Fruit fly (Drosophila melanogaster): Measurements from ENCODE around the gene CG6055.
A peak's percentile ranks its signal among the peaks of the same experiment; 100 is the strongest.

- TF ChIP-seq Hr96 (GFP tag; optimal IDR thresholded peaks at IDR 0.05) (no peak), CG14711 (tag; optimal IDR thresholded peaks at IDR 0.05) (peak; percentile 42), cnc (optimal IDR thresholded peaks at IDR 0.05) (no peak), CG5204 (GFP tag; optimal IDR thresholded peaks at IDR 0.05) (no peak), tj (GFP tag; optimal IDR thresholded peaks at IDR 0.05) (no peak), toe (GFP tag; optimal IDR thresholded peaks at IDR 0.05) (no peak), Crg-1 (GFP tag; optimal IDR thresholded peaks at IDR 0.05) (no peak), Clk (GFP tag; optimal IDR thresholded peaks at IDR 0.05) (no peak), kay (GFP tag; ENCODE audit: borderline replicate concordance) (no peak), CG33017 (tag; optimal IDR thresholded peaks at IDR 0.05) (no peak), CG7045 (GFP tag; optimal IDR thresholded peaks at IDR 0.05) (no peak), cic (GFP tag; optimal IDR thresholded peaks at IDR 0.05) (no peak)
Observed at dm6 chr2L:7491902-7492301, 25.6 kb downstream of the CG6055 start.
